Fruit fly (Drosophila melanogaster) ovary, adult (tissue): Measurements from ENCODE around the gene CG15414.

Experiments
- CG17801 ChIP-seq: fragments of 200-800 bp; optimal IDR thresholded peaks from 2 replicates; lab custom pipeline; 2019; ENCODE audit warnings: missing biosample characterization, mild to moderate bottlenecking, missing genetic modification characterization, moderate library complexity; ENCODE audit not compliant: partially characterized antibody

Gene CG15414

DNA sequence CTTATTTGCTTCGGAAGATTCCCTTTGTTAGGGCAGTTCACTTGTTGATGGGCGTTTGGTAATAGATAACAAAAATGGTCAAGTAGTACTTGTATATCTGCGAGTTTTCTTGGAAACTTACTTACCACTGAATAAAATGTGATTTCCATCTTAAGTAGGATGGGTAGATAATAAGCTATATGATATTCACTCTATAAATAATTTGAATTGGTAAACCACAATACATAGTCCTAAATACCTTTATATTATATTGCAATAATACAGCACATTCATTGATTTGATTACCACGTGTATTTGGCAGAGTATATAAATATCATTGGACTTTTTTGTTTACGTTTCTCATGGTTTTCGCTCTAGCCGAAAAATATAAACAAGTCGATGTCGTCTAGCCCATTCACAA lies 14.9 kb downstream of the CG15414 start:
- peak; percentile 8 for TF ChIP-seq CG17801 (GFP tag; lab: Kevin White, UChicago)

DNA sequence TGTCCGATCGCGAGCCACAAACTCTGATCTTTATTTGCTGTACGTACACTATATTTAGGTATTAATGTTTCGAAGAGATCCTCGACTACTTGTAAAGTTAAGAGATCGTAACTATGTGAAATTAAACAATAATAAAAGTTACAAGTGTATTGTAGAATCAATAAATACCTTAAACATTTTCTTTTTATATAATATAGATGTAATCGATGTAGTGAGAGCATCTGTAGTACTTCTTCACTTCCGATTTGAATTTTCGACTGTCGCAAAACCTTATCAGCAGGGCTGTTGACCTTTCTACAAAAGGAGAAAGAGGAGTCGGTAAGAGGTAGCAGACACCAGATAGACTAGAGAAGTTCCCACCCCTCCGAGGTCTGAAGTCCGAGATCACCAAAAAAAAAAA lies 15.7 kb downstream of the CG15414 start:
- TF ChIP-seq CG17801 (GFP tag; lab: Kevin White, UChicago) = no peak

DNA sequence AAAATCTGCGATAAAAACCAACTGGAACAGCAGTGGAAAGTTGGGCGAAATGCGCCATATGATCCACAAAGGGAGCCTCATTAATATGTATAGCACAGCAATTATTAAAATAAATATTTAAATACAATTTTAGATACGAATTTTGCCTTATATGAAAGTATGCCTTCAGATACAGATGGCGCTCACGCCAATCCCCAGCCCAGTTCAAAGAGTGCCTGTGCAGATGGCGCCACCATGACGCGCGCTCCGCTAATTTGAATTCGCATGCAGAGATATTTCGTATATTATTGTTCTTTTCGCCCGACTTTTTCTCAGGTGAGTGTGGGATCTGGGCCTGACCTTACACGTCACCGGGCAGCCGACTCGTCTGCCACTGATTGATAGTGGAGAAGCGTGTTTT lies 18.6 kb downstream of the CG15414 start, which contains the start of gene Pgant4:
Gene Pgant4 (plus strand): TSS at position 362 of the 400 bp plus-strand sequence.
- no peak for TF ChIP-seq CG17801 (GFP tag; lab: Kevin White, UChicago)

DNA sequence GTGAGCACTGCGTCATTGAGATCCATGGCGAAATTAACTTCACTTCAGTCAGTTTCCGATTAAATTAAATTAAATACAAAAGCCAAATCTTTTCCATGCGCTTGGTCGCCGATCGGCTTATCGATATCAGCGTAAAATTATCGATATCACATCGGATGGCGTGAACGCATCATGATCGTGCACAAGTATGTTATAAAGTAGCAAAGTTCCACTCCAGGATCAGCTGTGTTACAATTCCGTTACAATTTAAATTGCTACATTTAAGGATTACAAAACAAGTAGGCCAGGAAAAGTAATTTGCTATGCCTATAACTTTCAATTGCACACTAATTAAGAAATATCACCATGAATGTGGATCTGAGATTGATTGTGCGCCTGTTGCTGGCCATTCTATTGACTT lies 21.0 kb downstream of the CG15414 start, which contains the start of the genes Pif1 and CG31776:
Gene Pif1 (minus strand): TSS at position 136 of the 400 bp plus-strand sequence.
Gene CG31776 (plus strand): TSS at position 314 of the 400 bp plus-strand sequence.
- TF ChIP-seq CG17801 (GFP tag; lab: Kevin White, UChicago) = no peak

DNA sequence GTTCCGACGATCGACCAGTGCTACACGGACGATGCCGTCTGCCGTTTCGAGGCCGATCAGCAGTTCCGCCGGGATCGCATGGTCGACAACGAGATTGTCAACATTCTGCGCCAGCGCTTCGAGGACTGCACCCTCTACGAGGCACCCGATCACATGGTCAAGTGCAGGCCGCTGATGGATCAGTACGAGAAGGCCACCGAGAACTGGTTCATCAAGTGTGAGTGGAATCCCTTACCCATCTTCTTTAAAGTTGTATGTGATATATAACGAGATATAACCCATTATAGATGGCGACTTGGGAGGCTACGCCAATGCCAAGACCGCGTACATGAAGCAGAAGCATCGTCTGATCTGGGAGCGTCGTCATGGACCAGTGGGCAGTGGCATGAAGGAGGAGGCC lies 24.0 kb downstream of the CG15414 start:
- TF ChIP-seq CG17801 (GFP tag; lab: Kevin White, UChicago) = no peak

DNA sequence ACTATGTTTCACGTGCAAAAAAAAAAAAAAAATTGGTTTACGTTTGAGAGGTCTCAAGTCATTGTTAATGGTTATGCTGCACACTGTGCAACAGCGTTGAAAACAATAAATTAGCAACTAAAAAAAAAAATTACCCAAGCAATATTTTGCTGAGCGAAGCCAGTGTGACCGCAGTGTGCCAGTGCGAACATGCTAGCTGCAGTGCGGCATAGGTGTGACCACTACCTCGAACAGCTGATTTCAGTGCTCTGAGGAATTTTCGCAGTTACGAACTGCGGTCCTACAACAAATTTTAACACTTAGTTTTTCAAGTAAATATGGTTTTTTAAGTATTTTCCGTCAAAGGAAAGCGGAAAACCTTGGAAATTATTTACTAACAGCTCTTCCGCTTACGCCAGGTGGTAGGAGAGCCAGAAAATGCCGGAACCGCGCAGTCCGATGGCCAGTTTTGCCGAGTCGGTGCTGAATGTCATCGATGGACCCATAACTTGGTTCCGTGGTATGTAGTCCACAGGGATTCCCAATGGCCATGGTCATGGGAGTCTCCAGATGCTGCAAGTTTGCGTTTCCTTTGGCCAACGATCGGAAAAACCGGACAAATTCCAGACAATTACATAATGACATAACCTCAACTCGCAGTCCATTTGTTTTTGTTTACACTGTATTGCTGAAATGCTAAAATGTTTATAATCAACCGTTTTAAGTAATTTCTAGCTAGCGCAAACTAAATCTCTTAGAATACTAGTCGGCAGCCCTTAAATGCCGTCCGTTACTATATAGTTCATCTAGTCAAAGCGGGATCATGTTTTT lies 24.7 kb downstream of the CG15414 start, which contains the start of the genes msl-2 and ND-PDSW:
Gene msl-2 (minus strand): TSS at position 195 of the 810 bp plus-strand sequence.
Gene ND-PDSW (plus strand): TSS at position 240 of the 810 bp plus-strand sequence.
- no peak for TF ChIP-seq CG17801 (GFP tag; lab: Kevin White, UChicago)

DNA sequence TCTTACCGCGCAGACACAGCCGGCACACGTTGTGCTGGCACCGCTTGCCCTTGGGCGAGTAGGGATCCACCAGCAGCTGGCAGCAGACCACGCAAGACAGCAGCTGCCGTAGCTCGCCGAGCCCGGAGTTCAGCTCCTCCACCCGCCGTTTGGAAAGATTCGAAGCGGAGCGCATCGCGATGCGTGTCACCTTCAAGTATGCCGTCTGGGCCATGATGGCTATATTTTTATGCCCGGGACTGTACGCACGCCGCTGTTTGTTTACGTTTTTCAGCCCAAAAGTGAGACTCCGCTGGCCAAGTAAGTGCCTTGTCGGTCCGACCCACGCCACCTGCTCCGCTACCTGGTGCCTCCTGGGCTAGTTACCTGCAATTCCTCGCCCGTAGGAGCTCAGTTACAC lies 25.4 kb downstream of the CG15414 start:
- TF ChIP-seq CG17801 (GFP tag; lab: Kevin White, UChicago) = no peak

DNA sequence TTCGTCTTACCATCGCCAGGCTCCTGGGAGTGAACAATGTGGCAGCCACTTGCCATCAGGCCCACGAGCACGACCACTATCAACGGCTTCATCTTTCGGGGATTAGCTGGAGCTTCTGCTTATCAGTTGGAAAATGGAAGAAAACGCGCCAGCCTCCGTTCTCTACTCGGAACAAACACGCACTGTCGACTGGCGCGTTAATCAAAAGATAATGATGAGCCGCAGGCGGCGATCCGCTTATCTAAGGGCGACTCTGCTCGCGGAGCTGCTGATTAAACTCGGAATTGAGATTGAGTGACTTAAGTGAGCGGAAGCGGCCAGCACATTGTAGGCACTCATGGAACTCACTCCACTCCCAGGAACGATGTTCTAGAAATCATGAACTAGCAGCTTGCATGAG lies 29.1 kb downstream of the CG15414 start, which contains the start of gene CG3246:
Gene CG3246 (minus strand): TSS at position 193 of the 400 bp plus-strand sequence.
- no peak for TF ChIP-seq CG17801 (GFP tag; lab: Kevin White, UChicago)

DNA sequence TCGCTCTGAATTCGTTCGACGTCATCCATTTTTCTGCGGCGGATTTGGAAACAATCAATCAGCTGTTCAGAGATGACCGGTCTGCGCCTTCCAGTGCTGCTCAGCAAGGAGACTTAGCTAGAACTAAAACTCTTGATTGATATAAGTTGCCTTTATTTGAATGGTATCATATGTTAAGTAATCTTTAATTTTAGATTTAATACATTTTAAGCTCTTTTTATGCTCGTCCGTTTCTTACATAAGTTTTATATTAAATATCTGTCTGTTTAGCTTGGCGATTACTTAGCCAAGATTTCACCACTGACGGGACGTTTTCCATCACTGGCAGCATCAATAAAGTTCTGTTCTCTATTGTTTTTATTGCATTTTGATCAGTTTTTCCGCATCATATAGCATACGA lies 33.9 kb downstream of the CG15414 start, which contains the start of the genes Cog3 and Sec5:
Gene Cog3 (minus strand): TSS at position 58 of the 400 bp plus-strand sequence.
Gene Sec5 (plus strand): TSS at position 296 of the 400 bp plus-strand sequence.
- TF ChIP-seq CG17801 (GFP tag; lab: Kevin White, UChicago) = peak; percentile 55

DNA sequence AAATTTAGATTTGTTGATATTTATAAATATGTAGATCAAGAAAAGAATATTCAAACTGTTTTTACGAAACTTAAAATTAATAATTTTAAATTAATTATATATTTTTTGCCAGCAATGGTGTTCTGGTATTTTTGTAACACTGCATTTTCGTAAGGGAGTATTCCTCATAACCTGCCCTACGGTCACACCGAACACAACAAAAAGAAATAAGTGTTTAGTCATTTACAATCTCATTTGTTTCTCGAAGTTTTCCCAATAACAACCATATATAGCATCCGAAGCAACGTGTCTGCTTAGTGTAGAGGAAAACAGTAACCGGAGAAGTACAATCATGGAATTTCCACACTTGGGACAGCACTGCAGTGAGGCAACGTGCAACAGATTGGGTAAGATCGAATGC lies 38.6 kb downstream of the CG15414 start, which contains the start of gene CG12795:
Gene CG12795 (plus strand): TSS at position 181 of the 400 bp plus-strand sequence.
- peak; percentile 35 for TF ChIP-seq CG17801 (GFP tag; lab: Kevin White, UChicago)

DNA sequence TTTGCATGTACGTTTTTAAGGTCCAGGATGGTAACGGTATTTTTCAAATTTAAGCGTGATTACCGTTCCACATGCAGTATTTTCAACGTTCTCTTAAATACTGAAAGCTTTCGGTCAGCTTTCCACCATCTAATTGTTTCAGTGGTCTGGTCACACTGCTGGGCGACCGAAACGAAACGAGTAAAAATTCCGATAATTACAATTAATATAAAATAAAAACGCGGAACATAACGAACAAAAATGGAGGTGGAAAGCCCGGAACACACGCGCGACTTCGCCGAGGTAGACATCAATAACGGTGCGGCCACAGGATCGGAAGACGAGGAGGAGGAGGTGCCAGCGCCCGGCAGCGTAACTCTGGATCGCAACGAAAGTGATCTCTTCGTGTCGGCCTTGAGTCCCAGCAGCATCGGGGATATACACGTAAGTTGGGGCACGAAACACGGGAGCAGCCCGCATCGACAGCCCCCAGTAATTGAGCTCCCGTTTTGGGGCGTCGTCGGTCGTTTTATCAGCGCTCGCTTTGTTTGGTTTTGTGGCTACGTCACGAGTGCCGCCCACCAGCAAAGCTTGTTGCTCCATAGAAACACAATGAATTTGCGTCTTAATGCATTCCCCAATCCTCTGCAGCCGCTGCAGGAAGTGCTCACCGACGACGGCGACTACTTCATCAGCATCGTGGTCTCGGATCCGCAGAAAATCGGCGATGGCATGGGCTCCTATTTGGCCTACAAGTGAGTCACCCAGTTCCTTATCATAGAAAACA lies 41.1 kb downstream of the CG15414 start, which contains the start of gene Snx1:
Gene Snx1 (plus strand): TSS at position 129 of the 766 bp plus-strand sequence.
- peak; percentile 52 for TF ChIP-seq CG17801 (GFP tag; lab: Kevin White, UChicago)

DNA sequence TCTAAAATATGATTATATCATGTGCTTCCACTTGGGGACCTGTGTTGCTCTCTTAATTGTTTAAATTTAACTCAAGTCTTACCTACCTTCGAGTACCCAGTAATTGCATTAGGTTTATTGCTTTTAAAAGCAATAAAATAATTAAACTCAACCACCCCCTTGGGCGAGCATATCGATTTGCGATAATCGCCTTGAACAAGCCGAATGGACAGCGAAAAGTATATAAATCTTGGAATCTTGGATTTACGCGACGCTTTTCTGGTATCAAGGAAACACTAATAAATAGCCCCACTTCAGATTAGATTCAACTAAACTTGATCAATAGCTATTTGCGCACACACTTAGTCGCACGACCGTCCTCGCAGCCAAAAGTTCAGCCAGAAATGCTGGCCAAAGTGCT lies 45.2 kb downstream of the CG15414 start, which contains the start of gene CG2772:
Gene CG2772 (plus strand): TSS at position 338 of the 400 bp plus-strand sequence.
- no peak for TF ChIP-seq CG17801 (GFP tag; lab: Kevin White, UChicago)

DNA sequence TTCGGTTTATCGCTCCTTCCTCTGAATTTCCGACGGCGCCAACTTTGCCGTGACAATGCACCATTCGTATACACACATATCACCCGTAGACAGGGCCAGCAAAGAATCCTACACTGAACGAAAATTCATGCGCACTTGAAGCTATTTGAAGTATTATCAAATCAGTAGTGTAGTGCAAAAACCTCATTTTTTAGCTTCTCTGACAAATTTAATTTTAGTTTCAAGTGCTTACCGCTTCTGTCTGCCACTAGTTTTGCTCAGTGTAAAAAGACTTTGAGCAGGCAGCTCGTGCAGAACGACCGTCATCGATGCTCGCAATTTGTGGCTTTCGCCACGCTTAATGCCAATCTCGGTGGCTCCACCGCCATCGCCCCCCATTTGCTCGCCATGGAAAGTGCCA lies 46.1 kb downstream of the CG15414 start:
- no peak for TF ChIP-seq CG17801 (GFP tag; lab: Kevin White, UChicago)

DNA sequence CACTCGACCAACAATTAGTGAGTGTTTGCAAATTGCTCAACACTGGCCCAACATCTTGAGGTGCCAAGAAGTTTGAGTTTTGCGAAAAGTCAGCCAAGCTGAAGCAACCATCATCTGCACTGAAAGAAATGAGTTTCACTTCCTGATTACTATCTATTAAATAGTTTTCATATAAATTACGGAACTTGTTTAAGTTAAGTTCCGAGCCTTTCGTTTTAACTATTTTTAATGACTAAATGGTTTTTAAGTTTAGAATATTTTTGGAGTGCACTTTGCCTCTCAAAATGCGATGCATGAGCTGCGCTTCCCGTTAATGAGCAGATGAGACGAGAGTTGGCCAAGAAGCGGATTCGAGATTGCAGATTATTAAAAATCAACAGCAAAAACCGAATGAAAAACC lies 49.2 kb downstream of the CG15414 start:
- TF ChIP-seq CG17801 (GFP tag; lab: Kevin White, UChicago) = no peak

DNA sequence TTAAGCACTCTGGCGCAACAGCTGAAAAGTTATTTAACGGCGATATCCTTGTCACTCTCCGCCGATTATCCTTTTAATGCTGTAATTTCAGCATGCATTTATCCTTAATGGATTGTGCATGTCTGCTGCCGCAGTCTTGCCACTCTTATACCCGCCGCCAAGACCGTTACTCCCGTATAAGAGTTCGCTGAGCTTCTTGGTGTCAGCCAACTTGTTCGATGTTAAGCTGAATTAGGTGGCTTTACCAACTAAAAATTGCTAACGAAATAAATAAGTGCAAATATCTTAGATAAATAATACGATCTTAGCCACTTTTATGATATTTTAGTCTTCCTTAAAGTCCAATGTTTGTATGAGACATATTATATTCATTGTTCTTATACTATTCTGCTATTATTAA lies 49.7 kb downstream of the CG15414 start:
- no peak for TF ChIP-seq CG17801 (GFP tag; lab: Kevin White, UChicago)
